Fruit fly (Drosophila melanogaster) whole organism, embryonic: ENCODE results near the gene RAF2.

Experiments used
- B-H1 ChIP-seq: fragments of 200-800 bp; sonication (Bioruptor generic); IDR thresholded peaks from 3 replicates; pipeline ENCODE4 v1.3.6; 2022; ENCODE audit warnings: missing biosample characterization, missing genetic modification characterization
- CG10321 ChIP-seq: fragments of 200-800 bp; sonication (Bioruptor generic); IDR thresholded peaks from 2 replicates; pipeline ENCODE4 v1.3.6; 2022; ENCODE audit warnings: missing biosample characterization, missing genetic modification characterization
- CG12155 ChIP-seq: fragments of 200-800 bp; sonication (Bioruptor generic); optimal IDR thresholded peaks from 3 replicates; lab custom pipeline; 2016; ENCODE audit warnings: missing biosample characterization, missing genetic modification characterization
- CG1529 ChIP-seq: fragments of 200-800 bp; sonication (Bioruptor generic); optimal IDR thresholded peaks from 3 replicates; lab custom pipeline; 2018; ENCODE audit warnings: missing biosample characterization, missing genetic modification characterization
- CG15514 ChIP-seq: fragments of 200-800 bp; sonication (Bioruptor generic); optimal IDR thresholded peaks from 3 replicates; lab custom pipeline; 2017; ENCODE audit warnings: missing biosample characterization, missing genetic modification characterization, mild to moderate bottlenecking, moderate library complexity, missing genetic modification reagents
- CG1603 ChIP-seq: fragments of 200-800 bp; sonication (Bioruptor generic); optimal IDR thresholded peaks from 2 replicates; lab custom pipeline; 2019; ENCODE audit warnings: missing biosample characterization, mild to moderate bottlenecking, missing genetic modification characterization, moderate library complexity
- CG16779 ChIP-seq: fragments of 200-800 bp; sonication (Bioruptor generic); IDR thresholded peaks from 2 replicates; pipeline ENCODE4 v1.3.6; 2022; ENCODE audit warnings: missing biosample characterization, missing genetic modification characterization
- CG2199 ChIP-seq: fragments of 200-800 bp; sonication (Bioruptor generic); IDR thresholded peaks from 3 replicates; pipeline ENCODE4 v1.3.6; 2022; ENCODE audit warnings: missing biosample characterization, missing genetic modification characterization
- CG31365 ChIP-seq: fragments of 200-800 bp; sonication (Bioruptor generic); optimal IDR thresholded peaks from 2 replicates; lab custom pipeline; 2018; ENCODE audit warnings: missing biosample characterization, mild to moderate bottlenecking, missing genetic modification characterization
- CG32772 ChIP-seq: fragments of 200-800 bp; sonication (Bioruptor generic); IDR thresholded peaks from 2 replicates; pipeline ENCODE4 v1.3.6; 2022; ENCODE audit warnings: missing biosample characterization, missing genetic modification characterization
- CG5180 ChIP-seq: fragments of 200-800 bp; sonication (Bioruptor generic); optimal IDR thresholded peaks from 3 replicates; lab custom pipeline; 2017; ENCODE audit warnings: missing biosample characterization, missing genetic modification characterization, mild to moderate bottlenecking, moderate library complexity, missing genetic modification reagents
- CG8765 ChIP-seq: fragments of 200-800 bp; sonication (Bioruptor generic); IDR thresholded peaks from 2 replicates; pipeline ENCODE4 v1.3.6; 2022; ENCODE audit warnings: missing biosample characterization, missing genetic modification characterization
- Deaf1 ChIP-seq: fragments of 200-800 bp; optimal IDR thresholded peaks from 3 replicates; lab custom pipeline; 2019; ENCODE audit warnings: missing biosample characterization, mild to moderate bottlenecking, missing genetic modification characterization, moderate library complexity
- Dll ChIP-seq: fragments of 200-800 bp; sonication (Bioruptor generic); IDR thresholded peaks from 4 replicates; pipeline ENCODE4 v1.3.6; 2022; ENCODE audit warnings: missing biosample characterization, missing genetic modification characterization; ENCODE audit not compliant: partially characterized antibody
- H15 ChIP-seq: fragments of 200-800 bp; sonication (Bioruptor generic); IDR thresholded peaks from 3 replicates; pipeline ENCODE4 v1.3.6; 2022; ENCODE audit warnings: missing biosample characterization, missing genetic modification characterization
- Neu2 ChIP-seq: fragments of 200-800 bp; sonication (Bioruptor generic); optimal IDR thresholded peaks from 3 replicates; lab custom pipeline; 2016; ENCODE audit warnings: missing biosample characterization, missing genetic modification characterization, borderline replicate concordance
- Rfx ChIP-seq: fragments of 200-800 bp; sonication (Bioruptor generic); IDR thresholded peaks from 2 replicates; pipeline ENCODE4 v1.3.6; 2022; ENCODE audit warnings: missing biosample characterization, missing genetic modification characterization
- Rx ChIP-seq: fragments of 200-800 bp; sonication (Bioruptor generic); IDR thresholded peaks from 2 replicates; pipeline ENCODE4 v1.3.6; 2022; ENCODE audit warnings: missing biosample characterization, missing genetic modification characterization
- bbx ChIP-seq: fragments of 200-800 bp; sonication (Bioruptor generic); IDR thresholded peaks from 2 replicates; pipeline ENCODE4 v1.3.6; 2022; ENCODE audit warnings: missing biosample characterization, missing genetic modification characterization; ENCODE audit not compliant: partially characterized antibody
- chinmo ChIP-seq: fragments of 200-800 bp; sonication (Bioruptor generic); IDR thresholded peaks from 4 replicates; pipeline ENCODE4 v1.3.6; 2022; ENCODE audit warnings: missing biosample characterization, missing genetic modification characterization; ENCODE audit not compliant: partially characterized antibody
- en ChIP-seq: fragments of 200-800 bp; sonication (Bioruptor generic); optimal IDR thresholded peaks from 2 replicates; lab custom pipeline; 2016; ENCODE audit warnings: missing biosample characterization, missing genetic modification characterization
- exex ChIP-seq: fragments of 200-800 bp; sonication (Bioruptor generic); optimal IDR thresholded peaks from 4 replicates; lab custom pipeline; 2018; ENCODE audit warnings: missing biosample characterization, mild to moderate bottlenecking, missing genetic modification characterization, moderate library complexity
- gsb ChIP-seq: fragments of 200-800 bp; sonication (Bioruptor generic); IDR thresholded peaks from 2 replicates; pipeline ENCODE4 v1.3.6; 2022; ENCODE audit warnings: missing biosample characterization, missing genetic modification characterization
- ken ChIP-seq: fragments of 200-800 bp; sonication (Bioruptor generic); IDR thresholded peaks from 3 replicates; pipeline ENCODE4 v1.3.6; 2022; ENCODE audit warnings: missing biosample characterization, missing genetic modification characterization
- lola ChIP-seq, 3 experiments: fragments of >200 bp in 2 of 3; fragments of 200-800 bp in 1 of 3; sonication (Bioruptor generic) in 1 of 3; optimal IDR thresholded peaks; 2 replicates each; lab custom pipeline; 2017 to 2019; ENCODE audit warnings: missing biosample characterization in 3 of 3, missing genetic modification characterization in 3 of 3, mild to moderate bottlenecking in 1 of 3, moderate library complexity in 1 of 3
- luna ChIP-seq: fragments of 200-800 bp; sonication (Bioruptor generic); optimal IDR thresholded peaks from 2 replicates; lab custom pipeline; 2016; ENCODE audit warnings: missing biosample characterization, missing genetic modification characterization
- mirr ChIP-seq: fragments of 200-800 bp; sonication (Bioruptor generic); optimal IDR thresholded peaks from 3 replicates; lab custom pipeline; 2018; ENCODE audit warnings: missing biosample characterization, mild to moderate bottlenecking, missing genetic modification characterization
- onecut ChIP-seq: fragments of 200-800 bp; sonication (Bioruptor generic); IDR thresholded peaks from 2 replicates; pipeline ENCODE4 v1.3.6; 2022; ENCODE audit warnings: missing biosample characterization, missing genetic modification characterization
- sens ChIP-seq: fragments of 200-800 bp; sonication (Bioruptor generic); peaks from one replicate; lab custom pipeline; 2016; ENCODE audit warnings: missing biosample characterization, missing genetic modification characterization
- slbo ChIP-seq: fragments of 200-800 bp; sonication (Bioruptor generic); IDR thresholded peaks from 2 replicates; pipeline ENCODE4 v1.3.6; 2022; ENCODE audit warnings: missing biosample characterization, missing genetic modification characterization
- sob ChIP-seq: fragments of 200-800 bp; sonication (Bioruptor generic); IDR thresholded peaks from 2 replicates; pipeline ENCODE4 v1.3.6; 2022; ENCODE audit warnings: missing biosample characterization, missing genetic modification characterization
- tna ChIP-seq: fragments of 200-800 bp; sonication (Bioruptor generic); IDR thresholded peaks from 2 replicates; pipeline ENCODE4 v1.3.6; 2022; ENCODE audit warnings: missing biosample characterization, missing genetic modification characterization; ENCODE audit not compliant: partially characterized antibody
- vvl ChIP-seq: fragments of 200-800 bp; sonication (Bioruptor generic); IDR thresholded peaks from 2 replicates; pipeline ENCODE4 v1.3.6; 2022; ENCODE audit warnings: missing biosample characterization, missing genetic modification characterization

Gene RAF2

dm6 chr3L:16393700-16394099, 7.6 kb downstream of the RAF2 start (continued):
- no peak for TF ChIP-seq lola (GFP tag; optimal IDR thresholded peaks at IDR 0.05; lab: Kevin White, UChicago)
- TF ChIP-seq, all 482 proteins: peak for 14

dm6 chr3L:16394506-16394905, 8.4 kb downstream of the RAF2 start, which contains the start of gene Gagr:
Gene Gagr, plus strand, starts transcription at chr3L:16394586.
- 0 out of 2 replicates have a peak, but pooled peaks have one; percentile 10 for TF ChIP-seq Rx (GFP tag; lab: Robert Waterston, UW)
- 0 out of 2 replicates have a peak, but pooled peaks have one; percentile 25 for TF ChIP-seq slbo (GFP tag; lab: Robert Waterston, UW)
- TF ChIP-seq CG5180 (GFP tag; lab: Kevin White, UChicago): peak; percentile 40
- no peak for TF ChIP-seq tna (GFP tag; lab: Robert Waterston, UW)
- TF ChIP-seq Deaf1 (tag; lab: Kevin White, UChicago): peak; percentile 77
- no peak for TF ChIP-seq Dll (GFP tag; lab: Robert Waterston, UW)
- TF ChIP-seq chinmo (GFP tag; lab: Robert Waterston, UW): 0 out of 4 replicates have a peak, but pooled peaks have one; percentile 60
- TF ChIP-seq onecut: no peak
- no peak for TF ChIP-seq mirr
- TF ChIP-seq Rfx (GFP tag; lab: Robert Waterston, UW): 0 out of 2 replicates have a peak, but pooled peaks have one; percentile 22
- TF ChIP-seq vvl (GFP tag; lab: Robert Waterston, UW): peak; percentile 65; the same call in 1 of the 2 replicates
- no peak for TF ChIP-seq ken (GFP tag; lab: Robert Waterston, UW)
- no peak for TF ChIP-seq CG31365 (tag; lab: Kevin White, UChicago)
- TF ChIP-seq luna (GFP tag; lab: Kevin White, UChicago): no peak
- TF ChIP-seq CG1529 (GFP tag; lab: Kevin White, UChicago): no peak
- TF ChIP-seq CG16779 (GFP tag; lab: Robert Waterston, UW): no peak

dm6 chr3L:16400175-16400574, 14.0 kb downstream of the RAF2 start, which contains the start of gene CG44836:
Gene CG44836, minus strand, starts transcription at chr3L:16400275.
- TF ChIP-seq Neu2 (GFP tag; lab: Kevin White, UChicago) (no peak), CG8765 (no peak), CG1603 (no peak), CG12155 (GFP tag; lab: Kevin White, UChicago) (no peak), B-H1 (no peak), gsb (GFP tag; lab: Robert Waterston, UW) (no peak), CG10321 (GFP tag; lab: Robert Waterston, UW) (no peak), en (GFP tag; lab: Kevin White, UChicago) (no peak)

- no peak for TF ChIP-seq CG32772 (GFP tag; lab: Robert Waterston, UW)
- peak; percentile 15; the same call in 1 of the 2 replicates for TF ChIP-seq sob (GFP tag; lab: Robert Waterston, UW)
- TF ChIP-seq bbx (GFP tag; lab: Robert Waterston, UW): peak; percentile 39; the same call in 1 of the 2 replicates
- TF ChIP-seq H15 (GFP tag; lab: Robert Waterston, UW): no peak
- TF ChIP-seq CG2199: peak; percentile 77; the same call in 1 of the 3 replicates
- peak; percentile 52 for TF ChIP-seq sens (GFP tag; lab: Kevin White, UChicago)
- peak; percentile 9 for TF ChIP-seq CG15514
- peak; percentile 49 for TF ChIP-seq exex (tag; lab: Kevin White, UChicago)
- peak; percentile 24 for TF ChIP-seq mirr
Observed at dm6 chr3L:16402253-16402652, 16.1 kb downstream of the RAF2 start.
